Fruit fly (Drosophila melanogaster) whole organism: ENCODE results near the gene Mtch.

Experiments
- CG8478 ChIP-seq: fragments of >200 bp; optimal IDR thresholded peaks from 2 replicates; lab custom pipeline; 2018; ENCODE audit warnings: inconsistent platforms
- Dll ChIP-seq: fragments of >200 bp; optimal IDR thresholded peaks from 2 replicates; lab custom pipeline; 2017
- EcR ChIP-seq, 2 experiments: fragments of >200 bp; optimal IDR thresholded peaks; 2 replicates each; lab custom pipeline; 2017; ENCODE audit warnings: missing biosample characterization in 2 of 2, missing genetic modification characterization in 2 of 2, missing genetic modification reagents in 2 of 2

DNA sequence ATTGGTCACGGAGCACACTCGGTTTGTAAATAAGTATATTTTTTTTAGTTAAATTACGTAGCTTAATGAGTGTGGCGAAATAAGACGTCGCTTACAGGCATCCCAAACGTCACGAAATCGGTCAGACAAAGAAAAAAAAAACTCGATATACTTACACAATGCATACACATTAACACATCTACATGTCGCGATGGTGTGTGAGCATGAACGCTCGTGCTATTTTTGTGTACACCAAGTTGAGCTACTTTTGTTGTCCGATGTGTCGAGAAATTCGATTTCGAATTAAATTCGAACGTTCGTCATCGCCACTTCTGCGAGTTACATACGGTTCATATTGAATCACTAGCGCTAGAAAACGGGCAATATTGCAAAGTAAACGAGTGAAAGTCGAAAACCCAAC, 40.7 kb downstream of the Mtch start:
- TF ChIP-seq Dll (lab: Kevin White, UChicago) = no peak
- TF ChIP-seq CG8478 = no peak
- no peak for TF ChIP-seq EcR (GFP tag; optimal IDR thresholded peaks at IDR 0.05; lab: Kevin White, UChicago)
